Worm (Caenorhabditis elegans) whole organism, L4 larva: ENCODE results near the gene T13C5.9.
A peak's percentile ranks its signal among the peaks of the same experiment; 100 is the strongest.

Source experiments
- F37D6.2 ChIP-seq: sonication (generic microtip); optimal IDR thresholded peaks from 2 replicates; lab custom pipeline; 2016; ENCODE audit warnings: mild to moderate bottlenecking, missing genetic modification characterization, missing compliant biosample characterization
- F44E2.7 ChIP-seq: fragments of 200-800 bp; sonication (Bioruptor generic); IDR thresholded peaks from 2 replicates; pipeline ENCODE4 v2.1.2; 2022; ENCODE audit warnings: missing genetic modification characterization, missing compliant biosample characterization
- F49E8.2 ChIP-seq: sonication (generic microtip); optimal IDR thresholded peaks from 2 replicates; lab custom pipeline; 2016; ENCODE audit warnings: missing compliant biosample characterization, mild to moderate bottlenecking, missing genetic modification characterization, borderline replicate concordance
- T20F7.1 ChIP-seq: fragments of 200-800 bp; sonication (Bioruptor generic); optimal IDR thresholded peaks from 2 replicates; lab custom pipeline; 2018; ENCODE audit warnings: mild to moderate bottlenecking, missing genetic modification characterization, missing compliant biosample characterization
- Y105C5A.15 ChIP-seq: fragments of 200-800 bp; sonication (Bioruptor generic); IDR thresholded peaks from 2 replicates; pipeline ENCODE4 v1.3.6; 2022; ENCODE audit warnings: missing genetic modification characterization, missing compliant biosample characterization
- Y75B8A.6 ChIP-seq: fragments of 200-800 bp; sonication (Bioruptor generic); IDR thresholded peaks from 2 replicates; pipeline ENCODE4 v1.3.6; 2022; ENCODE audit warnings: missing genetic modification reagents, missing genetic modification characterization, missing compliant biosample characterization
- ZK337.2 ChIP-seq: fragments of 200-800 bp; sonication (Bioruptor generic); IDR thresholded peaks from 2 replicates; pipeline ENCODE4 v1.3.6; 2022; ENCODE audit warnings: missing genetic modification reagents, missing genetic modification characterization, missing compliant biosample characterization
- aha-1 ChIP-seq: fragments of 150-350 bp; peaks from one replicate; lab custom pipeline; 2014; ENCODE audit warnings: missing biosample characterization, missing genetic modification characterization
- ceh-32 ChIP-seq: sonication (generic microtip); optimal IDR thresholded peaks from 2 replicates; lab custom pipeline; 2016; ENCODE audit warnings: mild to moderate bottlenecking, missing genetic modification characterization, missing compliant biosample characterization; ENCODE audit not compliant: poor library complexity
- ceh-62 ChIP-seq: sonication (generic microtip); optimal IDR thresholded peaks from 2 replicates; lab custom pipeline; 2017; ENCODE audit warnings: missing biosample characterization, missing genetic modification characterization
- daf-16 ChIP-seq, 3 experiments: sonication (generic microtip); optimal IDR thresholded peaks; 2 replicates each; lab custom pipeline; 2016 to 2017; ENCODE audit warnings: missing genetic modification characterization in 3 of 3, missing genetic modification reagents in 3 of 3, mild to moderate bottlenecking in 2 of 3, missing compliant biosample characterization in 2 of 3, missing biosample characterization in 1 of 3, moderate library complexity in 1 of 3
- dmd-6 ChIP-seq: fragments of 200-800 bp; sonication (Bioruptor generic); IDR thresholded peaks from 2 replicates; pipeline ENCODE4 v1.3.6; 2022; ENCODE audit warnings: missing genetic modification reagents, missing genetic modification characterization, missing compliant biosample characterization
- dmd-9 ChIP-seq: fragments of 200-800 bp; sonication (Bioruptor generic); IDR thresholded peaks from 2 replicates; pipeline ENCODE4 v1.3.6; 2022; ENCODE audit warnings: missing genetic modification reagents, missing genetic modification characterization, missing compliant biosample characterization
- dpl-1 ChIP-seq: fragments of 150-350 bp; optimal IDR thresholded peaks from 2 replicates; lab custom pipeline; 2014; ENCODE audit warnings: missing biosample characterization, missing genetic modification reagents, missing genetic modification characterization
- dve-1 ChIP-seq: sonication (generic microtip); optimal IDR thresholded peaks from 2 replicates; lab custom pipeline; 2017; ENCODE audit warnings: antibody characterized with exemption, mild to moderate bottlenecking, missing genetic modification characterization, missing compliant biosample characterization; ENCODE audit not compliant: insufficient read depth
- hlh-11 ChIP-seq: fragments of 200-800 bp; sonication (Bioruptor generic); optimal IDR thresholded peaks from 2 replicates; lab custom pipeline; 2018; ENCODE audit warnings: mild to moderate bottlenecking, missing genetic modification characterization, missing compliant biosample characterization
- hlh-30 ChIP-seq: sonication (generic microtip); optimal IDR thresholded peaks from 2 replicates; lab custom pipeline; 2017; ENCODE audit warnings: antibody characterized with exemption, mild to moderate bottlenecking, missing genetic modification characterization, missing compliant biosample characterization; ENCODE audit not compliant: insufficient read depth
- mes-2 ChIP-seq: sonication (generic microtip); optimal IDR thresholded peaks from 2 replicates; lab custom pipeline; 2016; ENCODE audit warnings: missing genotype, mild to moderate bottlenecking, missing genetic modification characterization, missing compliant biosample characterization; ENCODE audit not compliant: poor library complexity, severe bottlenecking
- mxl-2 ChIP-seq: fragments of 200-800 bp; sonication (Bioruptor generic); conservative IDR thresholded peaks from 2 replicates; pipeline ENCODE4 v1.3.6; 2022; ENCODE audit warnings: missing genetic modification reagents, missing genetic modification characterization, missing compliant biosample characterization
- nhr-111 ChIP-seq: fragments of 200-800 bp; sonication (Bioruptor generic); optimal IDR thresholded peaks from 2 replicates; lab custom pipeline; 2018; ENCODE audit warnings: mild to moderate bottlenecking, missing genetic modification characterization, missing compliant biosample characterization
- nhr-28 ChIP-seq: fragments of 150-350 bp; optimal IDR thresholded peaks from 2 replicates; lab custom pipeline; 2014; ENCODE audit warnings: missing biosample characterization, missing genetic modification characterization
- php-3 ChIP-seq: fragments of 200-800 bp; sonication (Bioruptor generic); IDR thresholded peaks from 2 replicates; pipeline ENCODE4 v1.3.6; 2022; ENCODE audit warnings: missing genetic modification reagents, missing genetic modification characterization, missing compliant biosample characterization
- pqm-1 ChIP-seq: sonication (generic microtip); optimal IDR thresholded peaks from 2 replicates; lab custom pipeline; 2017; ENCODE audit warnings: missing biosample characterization, missing genetic modification characterization
- rbr-2 ChIP-seq: sonication (generic microtip); optimal IDR thresholded peaks from 2 replicates; lab custom pipeline; 2016; ENCODE audit warnings: missing genotype, missing genetic modification characterization, missing compliant biosample characterization
- set-16 ChIP-seq: fragments of 200-800 bp; sonication (Bioruptor generic); IDR thresholded peaks from 2 replicates; pipeline ENCODE4 v1.3.6; 2022; ENCODE audit warnings: missing genetic modification reagents, missing genetic modification characterization, missing compliant biosample characterization
- snpc-1.2 ChIP-seq: fragments of 200-800 bp; sonication (Bioruptor generic); IDR thresholded peaks from 2 replicates; pipeline ENCODE4 v1.3.6; 2022; ENCODE audit warnings: missing genetic modification reagents, missing genetic modification characterization, missing compliant biosample characterization
- tag-97 ChIP-seq: fragments of 200-800 bp; sonication (Bioruptor generic); IDR thresholded peaks from 2 replicates; pipeline ENCODE4 v1.3.6; 2022; ENCODE audit warnings: missing genetic modification characterization, missing compliant biosample characterization
- tra-1 ChIP-seq: fragments of 200-800 bp; sonication (Bioruptor generic); IDR thresholded peaks from 2 replicates; pipeline ENCODE4 v1.3.6; 2022; ENCODE audit warnings: missing genetic modification reagents, missing genetic modification characterization, missing compliant biosample characterization
- unc-39 ChIP-seq: sonication (generic microtip); optimal IDR thresholded peaks from 2 replicates; lab custom pipeline; 2017; ENCODE audit warnings: missing biosample characterization, missing genetic modification characterization
- unc-62 ChIP-seq, 3 experiments: fragments of 150-350 bp in 1 of 3; sonication (generic microtip); optimal IDR thresholded peaks in 2 of 3; peaks in 1 of 3; 1 replicate in 1 of 3; 2 replicates in 2 of 3; lab custom pipeline; 2014 to 2017; ENCODE audit warnings: missing biosample characterization in 3 of 3, missing genetic modification characterization in 3 of 3, missing genetic modification reagents in 3 of 3, missing genotype in 1 of 3
- zfp-2 ChIP-seq: sonication (generic microtip); optimal IDR thresholded peaks from 2 replicates; lab custom pipeline; 2016; ENCODE audit warnings: mild to moderate bottlenecking, missing genetic modification characterization, missing compliant biosample characterization
- zip-11 ChIP-seq: fragments of 200-800 bp; sonication (Bioruptor generic); IDR thresholded peaks from 2 replicates; pipeline ENCODE4 v1.3.6; 2022; ENCODE audit warnings: missing genetic modification characterization, missing compliant biosample characterization
- ztf-7 ChIP-seq: fragments of 150-350 bp; optimal IDR thresholded peaks from 2 replicates; lab custom pipeline; 2014; ENCODE audit warnings: missing biosample characterization, missing genetic modification characterization

The T13C5.9 gene

DNA sequence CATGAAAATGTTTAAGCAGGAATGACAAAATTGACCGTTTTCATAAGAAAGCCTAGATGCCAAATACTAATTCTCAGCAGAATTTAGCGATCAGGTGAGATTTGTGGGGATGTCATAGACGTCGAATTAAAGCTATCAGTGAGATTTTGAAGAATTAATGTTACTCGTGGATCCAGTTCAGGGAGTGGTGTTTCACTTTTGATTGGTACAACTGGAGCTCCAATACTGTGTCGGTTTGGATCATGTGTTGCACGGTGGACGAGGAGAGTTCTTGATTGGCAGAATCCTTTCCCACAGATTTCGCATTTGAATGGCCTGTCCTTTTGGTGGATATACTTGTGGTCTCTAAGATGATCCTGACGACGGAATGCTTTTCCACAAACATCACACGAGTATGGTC is 30.5 kb upstream of the T13C5.9 start:
- TF ChIP-seq rbr-2: no peak
- TF ChIP-seq unc-62 (GFP tag; optimal IDR thresholded peaks at IDR 0.05 in 1 of 2; lab: Kevin White, UChicago): peak in 1 of 2 experiments; percentile 91
- no peak for TF ChIP-seq unc-62 (tag; optimal IDR thresholded peaks at IDR 0.05; lab: Kevin White, UChicago)

DNA sequence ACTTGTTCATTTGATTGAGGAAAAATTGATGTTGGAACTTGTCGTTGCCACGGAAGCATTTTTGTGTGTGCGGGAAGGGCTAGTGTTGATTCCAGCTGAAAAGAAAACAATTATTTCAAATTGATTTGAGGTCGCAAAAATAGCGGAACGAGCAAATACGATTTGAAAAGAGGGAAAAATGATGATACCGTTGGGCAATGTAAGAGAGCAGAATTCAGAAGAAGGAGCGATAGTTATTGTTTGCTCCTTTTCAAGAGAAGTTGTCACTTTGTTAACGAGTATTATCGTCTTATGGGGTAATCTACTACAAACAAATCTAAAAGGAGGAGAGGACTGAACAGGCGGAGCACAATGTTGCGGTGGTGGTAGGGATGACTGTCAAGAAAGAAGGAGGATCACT is 29.6 kb upstream of the T13C5.9 start, which contains the start of gene odd-2:
TSS of gene odd-2 (minus strand) at position 101 of the 400 bp plus-strand sequence.
- TF ChIP-seq dpl-1 (GFP tag; lab: Kevin White, UChicago) (no peak), F37D6.2 (tag; lab: Kevin White, UChicago) (no peak), aha-1 (tag; lab: Kevin White, UChicago) (peak; percentile 66), mes-2 (tag; lab: Kevin White, UChicago) (no peak), snpc-1.2 (GFP tag; lab: Robert Waterston, UW) (no peak)

DNA sequence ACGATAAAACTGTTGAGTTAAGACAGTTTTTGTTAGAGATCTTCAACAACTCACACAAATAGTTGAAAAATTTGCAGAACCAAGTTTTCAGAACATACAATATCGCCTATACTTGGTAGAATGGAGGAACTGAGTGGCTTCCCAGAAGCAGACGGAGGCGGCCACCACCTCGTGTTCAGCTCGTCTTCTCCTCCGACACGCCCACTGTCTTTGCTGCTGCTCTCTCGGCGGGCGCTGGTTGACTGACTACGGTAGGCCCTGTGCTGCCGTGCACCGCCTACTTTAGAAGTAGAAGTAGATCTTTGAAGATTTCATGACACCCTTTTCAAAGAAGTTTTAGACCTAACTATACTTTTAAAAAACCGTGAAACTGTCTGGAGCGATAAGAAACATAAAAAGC is 28.0 kb upstream of the T13C5.9 start:
- TF ChIP-seq set-16 (GFP tag; lab: Robert Waterston, UW) (peak; percentile 71), mxl-2 (GFP tag; lab: Robert Waterston, UW) (0 out of 2 replicates have a peak, but pooled peaks have one; percentile 24), ceh-32 (tag; lab: Kevin White, UChicago) (no peak), T20F7.1 (GFP tag; lab: Kevin White, UChicago) (no peak)

DNA sequence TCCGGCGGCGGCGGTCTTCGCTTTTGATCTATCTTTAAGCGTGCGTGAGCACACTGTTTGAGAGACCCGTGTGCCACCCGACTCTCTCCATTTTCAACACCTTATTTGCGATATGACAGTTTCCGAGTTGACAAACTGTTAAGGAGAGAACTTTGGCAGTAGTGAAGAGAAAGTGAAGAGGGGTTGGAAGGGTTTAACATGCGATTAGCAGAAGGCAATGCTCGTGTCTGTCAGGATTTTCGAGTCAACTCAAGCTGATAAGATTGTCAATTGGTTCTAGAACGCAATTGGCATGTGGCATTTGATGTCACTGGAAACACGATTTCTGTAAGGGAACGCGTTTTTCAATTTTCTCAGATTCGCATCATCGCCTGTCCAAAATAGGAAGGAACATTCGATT is 22.7 kb upstream of the T13C5.9 start:
- TF ChIP-seq ZK337.2 (GFP tag; lab: Robert Waterston, UW) (no peak), dmd-6 (GFP tag; lab: Robert Waterston, UW) (peak; percentile 37), unc-62 (GFP tag; optimal IDR thresholded peaks at IDR 0.05 in 1 of 2; lab: Kevin White, UChicago) (peak in 1 of 2 experiments; percentile 89), unc-62 (tag; optimal IDR thresholded peaks at IDR 0.05; lab: Kevin White, UChicago) (no peak), tag-97 (no peak), daf-16 (GFP tag; optimal IDR thresholded peaks at IDR 0.05; lab: Kevin White, UChicago) (no peak), daf-16 (tag; optimal IDR thresholded peaks at IDR 0.05; lab: Kevin White, UChicago) (peak; percentile 17)

DNA sequence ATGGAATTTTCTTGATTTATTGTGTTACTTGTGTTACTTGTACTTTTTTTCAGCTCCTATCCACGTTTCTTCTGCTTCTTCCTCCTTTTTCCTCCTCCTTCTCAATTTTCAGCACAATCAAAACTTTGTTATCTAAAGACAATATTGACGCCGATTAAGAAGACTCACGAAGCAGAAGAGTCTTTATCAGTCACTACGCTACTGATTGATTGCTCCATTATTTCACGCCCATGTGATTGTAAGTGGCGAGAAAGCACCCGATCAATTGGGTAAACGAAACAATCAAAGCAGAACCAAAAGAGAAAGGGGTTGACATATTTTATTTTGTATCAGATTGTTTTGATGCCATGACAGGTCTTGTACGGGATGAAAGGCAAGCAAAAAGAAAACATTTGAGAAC is 20.8 kb upstream of the T13C5.9 start, which contains the start of gene T25B2.2:
TSS of gene T25B2.2 (plus strand) at position 392 of the 400 bp plus-strand sequence.
- peak in 1 of 2 experiments; percentile 93 for TF ChIP-seq unc-62 (GFP tag; optimal IDR thresholded peaks at IDR 0.05 in 1 of 2; lab: Kevin White, UChicago)
- no peak for TF ChIP-seq unc-62 (tag; optimal IDR thresholded peaks at IDR 0.05; lab: Kevin White, UChicago)
- peak; percentile 56; the same call in 1 of the 2 replicates for TF ChIP-seq tra-1
- TF ChIP-seq Y105C5A.15: no peak
- no peak for TF ChIP-seq daf-16 (GFP tag; optimal IDR thresholded peaks at IDR 0.05; lab: Kevin White, UChicago)
- peak; percentile 80 for TF ChIP-seq daf-16 (tag; optimal IDR thresholded peaks at IDR 0.05; lab: Kevin White, UChicago)
- TF ChIP-seq ceh-62: no peak
- TF ChIP-seq zfp-2: no peak
- no peak for TF ChIP-seq F44E2.7
- peak; percentile 48 for TF ChIP-seq nhr-28 (tag; lab: Kevin White, UChicago)
- TF ChIP-seq ztf-7 (tag; lab: Kevin White, UChicago): no peak
- no peak for TF ChIP-seq F49E8.2
- no peak for TF ChIP-seq zip-11 (GFP tag; lab: Robert Waterston, UW)
- TF ChIP-seq hlh-11 (tag; lab: Kevin White, UChicago): peak; percentile 60
- TF ChIP-seq pqm-1 (tag; lab: Kevin White, UChicago): peak; percentile 50
- TF ChIP-seq hlh-30: peak; percentile 29
- TF ChIP-seq ceh-32 (tag; lab: Kevin White, UChicago): no peak
- TF ChIP-seq dmd-9 (GFP tag; lab: Robert Waterston, UW): no peak
- TF ChIP-seq Y75B8A.6: no peak
- TF ChIP-seq php-3 (GFP tag; lab: Robert Waterston, UW): peak; percentile 93
- TF ChIP-seq dmd-6 (GFP tag; lab: Robert Waterston, UW): peak; percentile 75
- no peak for TF ChIP-seq set-16 (GFP tag; lab: Robert Waterston, UW)
- no peak for TF ChIP-seq unc-39 (tag; lab: Kevin White, UChicago)
- TF ChIP-seq nhr-111 (GFP tag; lab: Kevin White, UChicago): no peak
- TF ChIP-seq dve-1 (tag; lab: Kevin White, UChicago): peak; percentile 58
